Fruit fly (Drosophila melanogaster): ENCODE results near the gene Cp15.

- TF ChIP-seq pan (optimal IDR thresholded peaks at IDR 0.05) (no peak), usp (GFP tag; optimal IDR thresholded peaks at IDR 0.05) (no peak), fru (GFP tag; optimal IDR thresholded peaks at IDR 0.05) (no peak), dsf (GFP tag; optimal IDR thresholded peaks at IDR 0.05; ENCODE audit: borderline replicate concordance) (no peak), N (GFP tag; optimal IDR thresholded peaks at IDR 0.05) (no peak), sage (GFP tag; optimal IDR thresholded peaks at IDR 0.05) (no peak), OdsH (GFP tag; optimal IDR thresholded peaks at IDR 0.05) (no peak), lola (GFP tag; optimal IDR thresholded peaks at IDR 0.05) (no peak), rgr (GFP tag; optimal IDR thresholded peaks at IDR 0.05) (no peak), CG9705 (GFP tag; optimal IDR thresholded peaks at IDR 0.05) (no peak), Sp1 (GFP tag; optimal IDR thresholded peaks at IDR 0.05) (no peak), Hr83 (GFP tag; optimal IDR thresholded peaks at IDR 0.05; ENCODE audit: poor library complexity, severe bottlenecking) (no peak), foxo (GFP tag; optimal IDR thresholded peaks at IDR 0.05) (no peak)
Measured at dm6 chr3L:8725674-8726073, 2.6 kb upstream of the Cp15 start, which contains the start of gene CG43965.

All from whole organism, wandering third instar larva.